Fruit fly (Drosophila melanogaster): ENCODE measurements around the gene CG8191.

- TF ChIP-seq Met (GFP tag; optimal IDR thresholded peaks at IDR 0.05) (no peak), CG11762 (GFP tag; optimal IDR thresholded peaks at IDR 0.05; ENCODE audit: insufficient read depth) (no peak), esn (GFP tag; optimal IDR thresholded peaks at IDR 0.05) (no peak), CG31627 (GFP tag; optimal IDR thresholded peaks at IDR 0.05) (no peak)
These were observed 24.0 kb downstream of the CG8191 start, which contains the start of gene CG8260 for dm6 chrX:15756018-15756417.

Data from whole organism, prepupa.